Fruit fly (Drosophila melanogaster): ENCODE measurements around the gene twit.

The twit gene

DNA sequence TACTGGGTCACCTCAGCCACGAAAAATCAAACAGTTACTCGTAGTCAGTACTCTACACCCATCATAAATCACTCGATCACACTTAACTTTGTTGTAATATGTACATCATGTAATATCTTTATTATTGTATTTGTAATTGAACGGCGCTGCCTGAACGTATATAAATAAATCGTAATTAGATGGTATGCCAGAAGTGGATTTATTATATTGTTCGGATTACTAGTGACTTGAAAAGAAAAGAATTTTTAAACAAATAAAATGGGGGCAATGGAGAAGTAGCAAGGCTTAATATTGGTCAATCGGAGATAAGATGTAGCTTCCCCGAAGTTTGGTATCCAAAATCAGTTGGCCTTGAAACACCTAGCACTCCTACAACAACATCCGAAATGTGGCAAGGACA lies 3.4 kb upstream of the twit start, which contains the start of gene CG14402:
Gene CG14402 (plus strand): TSS at position 301 of the 400 bp plus-strand sequence.
- TF ChIP-seq pan (optimal IDR thresholded peaks at IDR 0.05) (no peak), dmrt93B (GFP tag; optimal IDR thresholded peaks at IDR 0.05) (no peak)

DNA sequence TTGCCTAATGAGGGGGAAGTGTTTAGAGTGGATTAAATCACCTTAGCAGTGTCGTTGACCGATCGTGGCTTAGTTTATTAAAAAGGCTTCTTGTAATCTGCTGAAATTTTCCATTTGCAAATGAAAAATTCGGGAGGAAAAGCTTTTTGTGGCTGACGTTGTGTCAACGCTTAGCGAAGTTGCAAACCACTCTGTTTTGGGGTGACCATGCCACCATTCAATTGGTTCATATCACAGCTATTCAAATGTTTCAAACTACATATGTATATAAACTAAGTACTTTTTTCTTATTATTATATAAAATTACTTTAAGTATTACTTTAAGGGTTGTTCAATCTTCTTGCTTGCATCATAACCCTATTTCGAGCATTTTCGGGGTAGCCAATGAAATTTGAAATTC lies 786 bp upstream of the twit start:
- no peak for TF ChIP-seq HLH106 (tag; optimal IDR thresholded peaks at IDR 0.05)
- no peak for TF ChIP-seq Dif (GFP tag; optimal IDR thresholded peaks at IDR 0.05; ENCODE audit: partially characterized antibody)
- TF ChIP-seq CrebA (GFP tag; optimal IDR thresholded peaks at IDR 0.05; ENCODE audit: borderline replicate concordance): no peak
- no peak for TF ChIP-seq brk (GFP tag; optimal IDR thresholded peaks at IDR 0.05)
- no peak for TF ChIP-seq rgr (GFP tag; optimal IDR thresholded peaks at IDR 0.05)
- no peak for TF ChIP-seq Vsx2 (GFP tag; optimal IDR thresholded peaks at IDR 0.05; ENCODE audit: partially characterized antibody)
- TF ChIP-seq foxo (GFP tag; optimal IDR thresholded peaks at IDR 0.05): no peak
- no peak for TF ChIP-seq Jra (GFP tag; optimal IDR thresholded peaks at IDR 0.05)
- no peak for TF ChIP-seq h (GFP tag; optimal IDR thresholded peaks at IDR 0.05)
- no peak for TF ChIP-seq Mio (GFP tag; optimal IDR thresholded peaks at IDR 0.05)
- no peak for TF ChIP-seq woc (GFP tag; optimal IDR thresholded peaks at IDR 0.05)
- TF ChIP-seq Sp1 (GFP tag; optimal IDR thresholded peaks at IDR 0.05): no peak
- no peak for TF ChIP-seq GATAd (GFP tag; optimal IDR thresholded peaks at IDR 0.05)
- no peak for TF ChIP-seq Abd-B (GFP tag; optimal IDR thresholded peaks at IDR 0.05)

dm6 chr2L:20857791-20858190 lies 5.4 kb downstream of the twit start, which contains the start of gene CG14400:
TSS of gene CG14400 (minus strand) at chr2L:20857891.
- TF ChIP-seq psq (GFP tag; optimal IDR thresholded peaks at IDR 0.05): no peak
- TF ChIP-seq Hnf4 (GFP tag; optimal IDR thresholded peaks at IDR 0.05): no peak
- TF ChIP-seq fru (GFP tag; optimal IDR thresholded peaks at IDR 0.05): no peak
- no peak for TF ChIP-seq h (GFP tag; optimal IDR thresholded peaks at IDR 0.05)
- no peak for TF ChIP-seq sage (GFP tag; optimal IDR thresholded peaks at IDR 0.05)
- no peak for TF ChIP-seq Hr83 (GFP tag; optimal IDR thresholded peaks at IDR 0.05; ENCODE audit: poor library complexity, severe bottlenecking)
- TF ChIP-seq Rel (GFP tag; optimal IDR thresholded peaks at IDR 0.05): no peak
- TF ChIP-seq Rel (tag; optimal IDR thresholded peaks at IDR 0.05): no peak
- no peak for TF ChIP-seq Sp1 (GFP tag; optimal IDR thresholded peaks at IDR 0.05)
- TF ChIP-seq CG9705 (GFP tag; optimal IDR thresholded peaks at IDR 0.05): no peak
- TF ChIP-seq woc (GFP tag; optimal IDR thresholded peaks at IDR 0.05): no peak

DNA sequence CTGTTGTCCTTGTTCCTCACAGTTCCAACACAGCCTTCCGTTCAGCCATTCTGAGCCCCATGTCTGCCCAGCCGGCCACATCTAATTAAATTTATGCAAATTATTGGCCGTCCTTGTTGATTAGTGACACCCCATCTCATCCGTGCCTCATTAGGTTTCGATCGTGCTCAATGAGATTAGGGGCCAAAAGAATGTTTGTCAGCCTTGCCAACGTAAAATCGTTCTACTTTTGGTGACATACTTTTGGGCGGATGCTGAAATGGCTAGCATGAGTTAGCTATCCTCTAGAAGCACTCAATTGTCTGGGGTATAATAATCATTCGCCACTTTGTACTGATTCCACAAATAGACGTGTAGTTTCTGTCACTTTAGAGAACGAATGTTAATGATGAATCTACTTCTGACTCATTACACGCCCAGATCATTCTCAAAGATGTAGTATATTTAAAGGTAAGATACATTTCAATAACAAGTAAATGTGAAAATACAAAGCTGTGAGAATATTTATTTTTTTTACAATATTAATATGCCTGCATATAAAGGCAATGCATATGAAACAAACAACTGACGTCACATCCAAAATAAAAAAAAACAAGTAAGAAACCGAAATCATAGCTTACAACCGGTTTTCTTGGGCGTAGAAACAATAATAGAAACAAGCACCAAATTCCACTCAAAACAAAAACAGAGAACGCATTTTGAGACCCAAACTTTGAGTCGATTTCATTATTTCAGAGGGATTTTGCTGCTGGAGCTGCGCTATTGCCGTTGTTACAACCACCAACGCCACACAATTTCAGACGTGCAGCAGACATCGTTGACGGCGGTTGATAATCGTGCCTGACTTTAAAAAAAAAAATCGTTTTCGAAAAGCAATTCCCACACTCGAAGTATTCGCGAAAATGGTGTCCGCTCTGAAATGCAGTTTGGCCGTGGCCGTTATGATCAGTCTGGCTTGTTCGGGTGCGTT lies 6.3 kb downstream of the twit start, which contains the start of gene bero:
Gene bero (plus strand): TSS at position 325 of the 970 bp plus-strand sequence.
- TF ChIP-seq Jra (GFP tag; optimal IDR thresholded peaks at IDR 0.05) (no peak), CG32264 (GFP tag; optimal IDR thresholded peaks at IDR 0.05) (no peak), HLH106 (tag; optimal IDR thresholded peaks at IDR 0.05) (no peak), foxo (GFP tag; optimal IDR thresholded peaks at IDR 0.05) (no peak), Hr83 (GFP tag; optimal IDR thresholded peaks at IDR 0.05; ENCODE audit: poor library complexity, severe bottlenecking) (no peak), Dfd (GFP tag; optimal IDR thresholded peaks at IDR 0.05) (no peak), usp (GFP tag; optimal IDR thresholded peaks at IDR 0.05) (no peak), h (GFP tag; optimal IDR thresholded peaks at IDR 0.05) (no peak), CrebA (GFP tag; optimal IDR thresholded peaks at IDR 0.05; ENCODE audit: borderline replicate concordance) (no peak), N (GFP tag; optimal IDR thresholded peaks at IDR 0.05) (no peak), Vsx2 (GFP tag; optimal IDR thresholded peaks at IDR 0.05; ENCODE audit: partially characterized antibody) (no peak), dsf (GFP tag; optimal IDR thresholded peaks at IDR 0.05; ENCODE audit: borderline replicate concordance) (no peak), GATAd (GFP tag; optimal IDR thresholded peaks at IDR 0.05) (no peak), Sp1 (GFP tag; optimal IDR thresholded peaks at IDR 0.05) (no peak), Myc (optimal IDR thresholded peaks at IDR 0.05) (no peak), Rel (GFP tag; optimal IDR thresholded peaks at IDR 0.05) (no peak), Rel (tag; optimal IDR thresholded peaks at IDR 0.05) (no peak), fru (GFP tag; optimal IDR thresholded peaks at IDR 0.05) (no peak)

- peak; percentile 95 for TF ChIP-seq woc (GFP tag; optimal IDR thresholded peaks at IDR 0.05)
- TF ChIP-seq tai (GFP tag; optimal IDR thresholded peaks at IDR 0.05): peak; percentile 61
- no peak for TF ChIP-seq Rel (GFP tag; optimal IDR thresholded peaks at IDR 0.05)
- peak; percentile 66 for TF ChIP-seq Rel (tag; optimal IDR thresholded peaks at IDR 0.05)
- no peak for TF ChIP-seq sage (GFP tag; optimal IDR thresholded peaks at IDR 0.05)
- peak; percentile 68 for TF ChIP-seq psq (GFP tag; optimal IDR thresholded peaks at IDR 0.05)
- TF ChIP-seq CG32264 (GFP tag; optimal IDR thresholded peaks at IDR 0.05): peak; percentile 36
- TF ChIP-seq Abd-B (GFP tag; optimal IDR thresholded peaks at IDR 0.05): no peak
- peak; percentile 94 for TF ChIP-seq HLH106 (tag; optimal IDR thresholded peaks at IDR 0.05)
- no peak for TF ChIP-seq Vsx2 (GFP tag; optimal IDR thresholded peaks at IDR 0.05; ENCODE audit: partially characterized antibody)
- TF ChIP-seq fru (GFP tag; optimal IDR thresholded peaks at IDR 0.05): peak; percentile 88
- peak; percentile 87 for TF ChIP-seq OdsH (GFP tag; optimal IDR thresholded peaks at IDR 0.05)
- TF ChIP-seq foxo (GFP tag; optimal IDR thresholded peaks at IDR 0.05): peak in 1 of 2 experiments; percentile 87
- no peak for TF ChIP-seq dl (GFP tag; optimal IDR thresholded peaks at IDR 0.05; ENCODE audit: insufficient read depth in 1 of 2, partially characterized antibody in 2 of 2)
- TF ChIP-seq h (GFP tag; optimal IDR thresholded peaks at IDR 0.05): peak; percentile 90
- TF ChIP-seq dsf (GFP tag; optimal IDR thresholded peaks at IDR 0.05; ENCODE audit: borderline replicate concordance): no peak
- no peak for TF ChIP-seq Hr78 (GFP tag; optimal IDR thresholded peaks at IDR 0.05)
- TF ChIP-seq Dfd (GFP tag; optimal IDR thresholded peaks at IDR 0.05): no peak
- TF ChIP-seq rgr (GFP tag; optimal IDR thresholded peaks at IDR 0.05): peak; percentile 86
- TF ChIP-seq lola (GFP tag; optimal IDR thresholded peaks at IDR 0.05): no peak
- TF ChIP-seq sv (GFP tag; optimal IDR thresholded peaks at IDR 0.05): peak; percentile 72
- TF ChIP-seq N (GFP tag; optimal IDR thresholded peaks at IDR 0.05): no peak
- no peak for TF ChIP-seq Myc (optimal IDR thresholded peaks at IDR 0.05)
- peak; percentile 45 for TF ChIP-seq Jra (GFP tag; optimal IDR thresholded peaks at IDR 0.05)
Measured at dm6 chr2L:20864764-20865265, 12.4 kb downstream of the twit start, which contains the start of gene CG9338. TSS of gene CG9338 (plus strand) at chr2L:20865215.
